Worm (Caenorhabditis elegans): ENCODE results near the gene ndx-3.

- TF ChIP-seq nhr-76 (tag; optimal IDR thresholded peaks at IDR 0.05) (no peak), unc-39 (tag; optimal IDR thresholded peaks at IDR 0.05) (no peak), ceh-43 (GFP tag; optimal IDR thresholded peaks at IDR 0.05) (no peak), lsy-2 (tag; optimal IDR thresholded peaks at IDR 0.05) (no peak), blmp-1 (tag; optimal IDR thresholded peaks at IDR 0.05) (no peak), unc-62 (GFP tag; optimal IDR thresholded peaks at IDR 0.05) (no peak), zip-8 (tag; optimal IDR thresholded peaks at IDR 0.05) (no peak), ces-1 (GFP tag; optimal IDR thresholded peaks at IDR 0.05) (no peak), pha-4 (tag; optimal IDR thresholded peaks at IDR 0.05) (no peak), sptf-1 (tag; optimal IDR thresholded peaks at IDR 0.05) (no peak)
Observed at ce11 chrII:4984151-4984550, 30.8 kb downstream of the ndx-3 start.

All from whole organism, mixed stage, embryonic.